Worm (Caenorhabditis elegans): ENCODE data around the gene oac-50.

- TF ChIP-seq ceh-48 (tag; optimal IDR thresholded peaks at IDR 0.05) (no peak), rnt-1 (tag; optimal IDR thresholded peaks at IDR 0.05) (no peak), elt-2 (tag; optimal IDR thresholded peaks at IDR 0.05) (no peak), nfya-1 (tag; optimal IDR thresholded peaks at IDR 0.05) (no peak)
Observed at ce11 chrV:9041030-9041429, 32.3 kb downstream of the oac-50 start, which contains the start of gene cyp-33B1.
